Fruit fly (Drosophila melanogaster): ENCODE data around the gene LManVI.

Gene LManVI

DNA sequence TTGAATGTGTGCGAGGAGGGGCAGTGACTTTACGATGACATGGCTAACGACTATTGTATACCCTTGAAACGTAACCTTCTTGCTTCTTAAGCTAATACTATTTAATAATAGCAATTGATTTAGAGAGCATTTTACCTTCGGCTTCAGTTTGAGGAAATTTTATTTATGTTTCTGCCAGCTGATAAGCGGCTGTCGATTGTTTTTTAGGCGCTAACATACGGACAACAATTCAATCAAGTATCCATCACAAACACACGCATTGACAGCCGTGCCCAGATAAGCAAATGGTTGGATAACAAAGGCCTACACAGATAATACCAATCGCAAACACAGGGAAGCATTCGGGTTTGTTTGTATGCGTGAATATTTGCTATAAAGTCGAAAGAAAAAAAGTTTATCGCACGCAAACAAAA, 42.8 kb downstream of the LManVI start (continued):
- TF ChIP-seq CG11762 (GFP tag; optimal IDR thresholded peaks at IDR 0.05; ENCODE audit: insufficient read depth): peak; percentile 28
- peak; percentile 83 for TF ChIP-seq svp (GFP tag)
- TF ChIP-seq CG3919 (GFP tag; optimal IDR thresholded peaks at IDR 0.05): no peak
- TF ChIP-seq CG32006 (GFP tag; optimal IDR thresholded peaks at IDR 0.05): peak; percentile 10
- TF ChIP-seq esn (GFP tag; optimal IDR thresholded peaks at IDR 0.05): peak; percentile 44
- peak; percentile 15 for TF ChIP-seq lz (GFP tag; optimal IDR thresholded peaks at IDR 0.05)
- TF ChIP-seq Sox14 (GFP tag; optimal IDR thresholded peaks at IDR 0.05): peak; percentile 12
- peak; percentile 4 for TF ChIP-seq CG6792 (GFP tag; optimal IDR thresholded peaks at IDR 0.05)
- TF ChIP-seq Eip93F (GFP tag; optimal IDR thresholded peaks at IDR 0.05): peak; percentile 77

DNA sequence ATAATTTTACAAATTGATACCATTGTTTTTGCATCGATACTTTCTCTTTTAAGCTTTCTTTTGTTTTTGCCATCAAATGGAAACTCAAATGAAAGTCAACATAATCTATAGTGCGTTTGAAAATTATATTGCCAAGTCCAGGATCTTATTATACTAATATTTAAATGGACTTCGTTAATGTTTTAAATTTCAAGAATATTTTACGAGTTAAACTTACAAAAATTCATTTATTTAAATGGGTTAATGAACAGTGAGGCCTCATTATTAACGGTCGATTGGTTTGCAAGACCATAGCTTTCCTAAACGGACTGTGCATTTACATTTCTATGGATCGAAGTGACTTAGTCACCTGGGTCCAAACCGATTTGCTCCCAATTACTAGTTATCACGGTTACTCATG, 44.7 kb downstream of the LManVI start:
- no peak for TF ChIP-seq lz (GFP tag; optimal IDR thresholded peaks at IDR 0.05)
- TF ChIP-seq Met (GFP tag; optimal IDR thresholded peaks at IDR 0.05): peak; percentile 20
- no peak for TF ChIP-seq CG3919 (GFP tag; optimal IDR thresholded peaks at IDR 0.05)
- TF ChIP-seq salr (GFP tag; optimal IDR thresholded peaks at IDR 0.05): no peak
- no peak for TF ChIP-seq Smox (GFP tag; optimal IDR thresholded peaks at IDR 0.05)
- no peak for TF ChIP-seq acj6 (GFP tag; optimal IDR thresholded peaks at IDR 0.05)
- TF ChIP-seq Ets96B (tag; optimal IDR thresholded peaks at IDR 0.05): no peak
- no peak for TF ChIP-seq CG6163 (GFP tag; IDR thresholded peaks at IDR 0.05)
- no peak for TF ChIP-seq CG8319 (GFP tag; optimal IDR thresholded peaks at IDR 0.05)
- TF ChIP-seq CG4318 (GFP tag; optimal IDR thresholded peaks at IDR 0.05): no peak
- TF ChIP-seq Sox15 (GFP tag; optimal IDR thresholded peaks at IDR 0.05): no peak
- TF ChIP-seq Eip78C (GFP tag): peak; percentile 38
- peak; percentile 5 for TF ChIP-seq topi (GFP tag; optimal IDR thresholded peaks at IDR 0.05)
- peak; percentile 10 for TF ChIP-seq cyc (GFP tag; optimal IDR thresholded peaks at IDR 0.05)
- no peak for TF ChIP-seq CG15336 (GFP tag; IDR thresholded peaks at IDR 0.05)
- no peak for TF ChIP-seq dsx (GFP tag; optimal IDR thresholded peaks at IDR 0.05; ENCODE audit: poor library complexity, severe bottlenecking)
- TF ChIP-seq esn (GFP tag; optimal IDR thresholded peaks at IDR 0.05): no peak
- TF ChIP-seq CG1621 (tag; optimal IDR thresholded peaks at IDR 0.05): no peak
- peak; percentile 69 for TF ChIP-seq svp (GFP tag)
- no peak for TF ChIP-seq CG34406 (GFP tag; optimal IDR thresholded peaks at IDR 0.05)
- TF ChIP-seq net (GFP tag; optimal IDR thresholded peaks at IDR 0.05): no peak
- no peak for TF ChIP-seq Hr38 (GFP tag; optimal IDR thresholded peaks at IDR 0.05)
- TF ChIP-seq Hr4 (GFP tag; optimal IDR thresholded peaks at IDR 0.05): peak; percentile 33
- no peak for TF ChIP-seq CG7368 (GFP tag; optimal IDR thresholded peaks at IDR 0.05)
- TF ChIP-seq fd85E (GFP tag; optimal IDR thresholded peaks at IDR 0.05): no peak
- peak; percentile 34 for TF ChIP-seq CG32006 (GFP tag; optimal IDR thresholded peaks at IDR 0.05)

DNA sequence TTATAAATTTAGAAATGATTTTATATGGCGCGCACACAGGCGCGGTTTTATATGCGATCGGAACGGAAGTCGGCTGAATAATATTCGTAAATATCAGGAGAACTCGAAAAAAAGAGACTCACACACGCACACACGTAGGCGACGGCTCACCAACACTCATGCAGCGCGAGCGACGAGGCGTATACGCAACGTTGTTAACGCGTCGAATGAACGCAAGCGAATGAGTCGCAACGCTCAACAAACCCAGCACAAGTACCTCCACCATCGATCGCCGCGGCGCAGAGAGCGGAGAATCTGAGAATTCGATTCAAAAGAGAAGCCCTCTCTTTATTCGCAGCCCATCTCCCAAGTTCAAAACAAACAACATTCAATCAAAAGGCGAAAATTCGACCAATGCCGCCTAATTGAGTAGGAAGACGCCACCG, 45.5 kb downstream of the LManVI start:
- peak; percentile 62 for TF ChIP-seq Sox14 (GFP tag; optimal IDR thresholded peaks at IDR 0.05)
- TF ChIP-seq CG9139 (GFP tag; optimal IDR thresholded peaks at IDR 0.05): peak; percentile 37
- no peak for TF ChIP-seq OdsH (GFP tag; optimal IDR thresholded peaks at IDR 0.05)
- no peak for TF ChIP-seq Gug (GFP tag; IDR thresholded peaks at IDR 0.05)
- peak; percentile 26 for TF ChIP-seq Eip75B (GFP tag; optimal IDR thresholded peaks at IDR 0.05)
- peak; percentile 47 for TF ChIP-seq esn (GFP tag; optimal IDR thresholded peaks at IDR 0.05)
- peak; percentile 58 for TF ChIP-seq svp (GFP tag)
- no peak for TF ChIP-seq CG8632 (GFP tag; optimal IDR thresholded peaks at IDR 0.05)
- peak; percentile 81 for TF ChIP-seq fkh (GFP tag; optimal IDR thresholded peaks at IDR 0.05)
- TF ChIP-seq dac (GFP tag; optimal IDR thresholded peaks at IDR 0.05): no peak
- peak; percentile 27; the same call in 1 of the 2 replicates for TF ChIP-seq CG15336 (GFP tag; IDR thresholded peaks at IDR 0.05)
- TF ChIP-seq CG8319 (GFP tag; optimal IDR thresholded peaks at IDR 0.05): no peak
- peak; percentile 31 for TF ChIP-seq Eip78C (GFP tag)
- TF ChIP-seq vri (GFP tag; optimal IDR thresholded peaks at IDR 0.05): peak; percentile 95
- TF ChIP-seq lz (GFP tag; optimal IDR thresholded peaks at IDR 0.05): peak; percentile 7
- peak; percentile 33 for TF ChIP-seq topi (GFP tag; optimal IDR thresholded peaks at IDR 0.05)
- no peak for TF ChIP-seq Sox15 (GFP tag; optimal IDR thresholded peaks at IDR 0.05)
- TF ChIP-seq CG31627 (GFP tag; optimal IDR thresholded peaks at IDR 0.05): no peak
- TF ChIP-seq CG1621 (tag; optimal IDR thresholded peaks at IDR 0.05): no peak
- TF ChIP-seq CG6276 (GFP tag; optimal IDR thresholded peaks at IDR 0.05): peak; percentile 43
- TF ChIP-seq CG6163 (GFP tag; IDR thresholded peaks at IDR 0.05): peak; percentile 67; the same call in 2 of the 3 replicates
- TF ChIP-seq Smox (GFP tag; optimal IDR thresholded peaks at IDR 0.05): no peak
- no peak for TF ChIP-seq cyc (GFP tag; optimal IDR thresholded peaks at IDR 0.05)
- no peak for TF ChIP-seq CG34406 (GFP tag; optimal IDR thresholded peaks at IDR 0.05)
- TF ChIP-seq spab (GFP tag; optimal IDR thresholded peaks at IDR 0.05): no peak
- no peak for TF ChIP-seq CG10631 (GFP tag; optimal IDR thresholded peaks at IDR 0.05)
- peak; percentile 37 for TF ChIP-seq fd85E (GFP tag; optimal IDR thresholded peaks at IDR 0.05)
- peak; percentile 76 for TF ChIP-seq CG6854 (GFP tag; optimal IDR thresholded peaks at IDR 0.05)
- TF ChIP-seq eg (GFP tag; IDR thresholded peaks at IDR 0.05): peak; percentile 57; the same call in 2 of the 3 replicates
- TF ChIP-seq fd59A (GFP tag; optimal IDR thresholded peaks at IDR 0.05): no peak
- TF ChIP-seq CG10669 (GFP tag; optimal IDR thresholded peaks at IDR 0.05): no peak
- no peak for TF ChIP-seq CG11762 (GFP tag; optimal IDR thresholded peaks at IDR 0.05; ENCODE audit: insufficient read depth)
